Fruit fly (Drosophila melanogaster) whole organism, embryonic: ENCODE results near the gene CG32554.

ENCODE experiments used
- BEAF-32 ChIP-seq: fragments of 200-800 bp; sonication (Bioruptor generic); optimal IDR thresholded peaks from 3 replicates; lab custom pipeline; 2017; ENCODE audit warnings: missing biosample characterization, missing genetic modification characterization, mild to moderate bottlenecking, moderate library complexity, missing genetic modification reagents
- CG10147 ChIP-seq: fragments of 200-800 bp; sonication (Bioruptor generic); optimal IDR thresholded peaks from 2 replicates; lab custom pipeline; 2019; ENCODE audit warnings: missing biosample characterization, mild to moderate bottlenecking, missing genetic modification characterization, moderate library complexity
- CG13624 ChIP-seq: fragments of 200-800 bp; sonication (Bioruptor generic); optimal IDR thresholded peaks from 2 replicates; lab custom pipeline; 2016; ENCODE audit warnings: missing biosample characterization, missing genetic modification characterization
- CG14441 ChIP-seq: fragments of 200-800 bp; sonication (Bioruptor generic); IDR thresholded peaks from 2 replicates; pipeline ENCODE4 v1.3.6; 2022; ENCODE audit warnings: missing biosample characterization, missing genetic modification characterization
- CG14860 ChIP-seq: fragments of 200-800 bp; sonication (Bioruptor generic); IDR thresholded peaks from 3 replicates; pipeline ENCODE4 v1.3.6; 2022; ENCODE audit warnings: missing biosample characterization, missing genetic modification characterization; ENCODE audit not compliant: partially characterized antibody
- CG15479 ChIP-seq: fragments of 200-800 bp; sonication (Bioruptor generic); optimal IDR thresholded peaks from 3 replicates; lab custom pipeline; 2019; ENCODE audit warnings: missing biosample characterization, mild to moderate bottlenecking, missing genetic modification characterization, moderate library complexity
- CG17612 ChIP-seq: fragments of 200-800 bp; sonication (Bioruptor generic); IDR thresholded peaks from 2 replicates; pipeline ENCODE4 v1.3.6; 2022; ENCODE audit warnings: missing biosample characterization, missing genetic modification characterization
- CG2889 ChIP-seq: fragments of 200-800 bp; sonication (Bioruptor generic); IDR thresholded peaks from 3 replicates; pipeline ENCODE4 v1.3.6; 2022; ENCODE audit warnings: missing biosample characterization, missing genetic modification characterization
- CG30020 ChIP-seq: fragments of 200-800 bp; optimal IDR thresholded peaks from 2 replicates; lab custom pipeline; 2019; ENCODE audit warnings: missing biosample characterization, mild to moderate bottlenecking, missing genetic modification characterization, moderate library complexity
- CG30403 ChIP-seq: fragments of 200-800 bp; sonication (Bioruptor generic); optimal IDR thresholded peaks from 3 replicates; lab custom pipeline; 2016; ENCODE audit warnings: missing biosample characterization, missing genetic modification characterization
- CG4617 ChIP-seq: fragments of 200-800 bp; sonication (Bioruptor generic); optimal IDR thresholded peaks from 3 replicates; lab custom pipeline; 2016; ENCODE audit warnings: missing biosample characterization, missing genetic modification characterization, borderline replicate concordance
- CG4707 ChIP-seq: fragments of 200-800 bp; sonication (Bioruptor generic); optimal IDR thresholded peaks from 2 replicates; lab custom pipeline; 2018; ENCODE audit warnings: missing biosample characterization, mild to moderate bottlenecking, missing genetic modification characterization, moderate library complexity
- CG5245 ChIP-seq: fragments of 200-800 bp; sonication (Bioruptor generic); optimal IDR thresholded peaks from 3 replicates; lab custom pipeline; 2016; ENCODE audit warnings: missing biosample characterization, missing genetic modification characterization
- CG6813 ChIP-seq: fragments of 200-800 bp; sonication (Bioruptor generic); optimal IDR thresholded peaks from 2 replicates; lab custom pipeline; 2017; ENCODE audit warnings: missing biosample characterization, missing genetic modification characterization, mild to moderate bottlenecking, moderate library complexity, missing genetic modification reagents
- CG7786 ChIP-seq: fragments of 200-800 bp; sonication (Bioruptor generic); optimal IDR thresholded peaks from 2 replicates; lab custom pipeline; 2016; ENCODE audit warnings: missing biosample characterization, missing genetic modification characterization
- CTCF ChIP-seq: fragments of 200-800 bp; sonication (Bioruptor generic); optimal IDR thresholded peaks from 2 replicates; lab custom pipeline; 2017; ENCODE audit warnings: missing biosample characterization, mild to moderate bottlenecking, missing genetic modification characterization, moderate library complexity
- D ChIP-seq, 2 experiments: fragments of 200-800 bp in 1 of 2; fragments of >200 bp in 1 of 2; sonication (Bioruptor generic) in 1 of 2; optimal IDR thresholded peaks; 2 replicates in 1 of 2; 3 replicates in 1 of 2; lab custom pipeline; 2017; ENCODE audit warnings: mild to moderate bottlenecking in 1 of 2, missing biosample characterization in 1 of 2, missing genetic modification characterization in 1 of 2, missing genetic modification reagents in 1 of 2
- D19A ChIP-seq: fragments of 200-800 bp; optimal IDR thresholded peaks from 3 replicates; lab custom pipeline; 2019; ENCODE audit warnings: missing biosample characterization, mild to moderate bottlenecking, missing genetic modification characterization, moderate library complexity
- Dad ChIP-seq: fragments of 200-800 bp; sonication (Bioruptor generic); optimal IDR thresholded peaks from 3 replicates; lab custom pipeline; 2016; ENCODE audit warnings: missing biosample characterization, missing genetic modification characterization
- Fer1 ChIP-seq: fragments of 200-800 bp; sonication (Bioruptor generic); optimal IDR thresholded peaks from 2 replicates; lab custom pipeline; 2017; ENCODE audit warnings: missing biosample characterization, mild to moderate bottlenecking, missing genetic modification characterization
- GATAe ChIP-seq: fragments of 200-800 bp; sonication (Bioruptor generic); conservative IDR thresholded peaks from 2 replicates; pipeline ENCODE4 v1.3.6; 2022; ENCODE audit warnings: missing biosample characterization, missing genetic modification characterization
- Gsc ChIP-seq: fragments of 200-800 bp; sonication (Bioruptor generic); IDR thresholded peaks from 2 replicates; pipeline ENCODE4 v1.3.6; 2022; ENCODE audit warnings: missing biosample characterization, missing genetic modification characterization
- MESR4 ChIP-seq: fragments of 200-800 bp; sonication (Bioruptor generic); optimal IDR thresholded peaks from 2 replicates; lab custom pipeline; 2018; ENCODE audit warnings: missing biosample characterization, mild to moderate bottlenecking, missing genetic modification characterization, moderate library complexity
- Meics ChIP-seq: fragments of 200-800 bp; sonication (Bioruptor generic); optimal IDR thresholded peaks from 2 replicates; lab custom pipeline; 2017; ENCODE audit warnings: missing biosample characterization, mild to moderate bottlenecking, missing genetic modification characterization
- Rx ChIP-seq: fragments of 200-800 bp; sonication (Bioruptor generic); IDR thresholded peaks from 2 replicates; pipeline ENCODE4 v1.3.6; 2022; ENCODE audit warnings: missing biosample characterization, missing genetic modification characterization
- Sin3A ChIP-seq: fragments of >200 bp; optimal IDR thresholded peaks from 2 replicates; lab custom pipeline; 2018
- Six4 ChIP-seq: fragments of 200-800 bp; sonication (Bioruptor generic); optimal IDR thresholded peaks from 2 replicates; lab custom pipeline; 2016; ENCODE audit warnings: missing biosample characterization, missing genetic modification characterization
- Sox100B ChIP-seq: fragments of 200-800 bp; sonication (Bioruptor generic); optimal IDR thresholded peaks from 3 replicates; lab custom pipeline; 2018; ENCODE audit warnings: missing biosample characterization, mild to moderate bottlenecking, missing genetic modification characterization
- Sry-δ ChIP-seq: fragments of 200-800 bp; sonication (Bioruptor generic); optimal IDR thresholded peaks from 2 replicates; lab custom pipeline; 2016; ENCODE audit warnings: missing biosample characterization, missing genetic modification characterization
- YL-1 ChIP-seq: fragments of 200-800 bp; sonication (Bioruptor generic); optimal IDR thresholded peaks from 3 replicates; lab custom pipeline; 2017; ENCODE audit warnings: missing biosample characterization, mild to moderate bottlenecking, missing genetic modification characterization
- ato ChIP-seq: fragments of 200-800 bp; sonication (Bioruptor generic); IDR thresholded peaks from 2 replicates; pipeline ENCODE4 v1.3.6; 2022; ENCODE audit warnings: missing biosample characterization, missing genetic modification characterization; ENCODE audit not compliant: partially characterized antibody
- bab2 ChIP-seq: fragments of 200-800 bp; sonication (Bioruptor generic); optimal IDR thresholded peaks from 2 replicates; lab custom pipeline; 2016; ENCODE audit warnings: missing biosample characterization, missing genetic modification characterization
- bcd ChIP-seq: fragments of 200-800 bp; sonication (Bioruptor generic); optimal IDR thresholded peaks from 2 replicates; lab custom pipeline; 2017; ENCODE audit warnings: missing biosample characterization, mild to moderate bottlenecking, missing genetic modification characterization
- bsh ChIP-seq, 2 experiments: fragments of 200-800 bp; sonication (Bioruptor generic); optimal IDR thresholded peaks; 2 replicates each; lab custom pipeline; 2017 to 2018; ENCODE audit warnings: mild to moderate bottlenecking in 2 of 2, missing biosample characterization in 2 of 2, missing genetic modification characterization in 2 of 2, moderate library complexity in 1 of 2
- caup ChIP-seq: fragments of 200-800 bp; sonication (Bioruptor generic); optimal IDR thresholded peaks from 3 replicates; lab custom pipeline; 2017; ENCODE audit warnings: missing biosample characterization, mild to moderate bottlenecking, missing genetic modification characterization, moderate library complexity; ENCODE audit not compliant: severe bottlenecking
- cg ChIP-seq: fragments of 200-800 bp; sonication (Bioruptor generic); optimal IDR thresholded peaks from 3 replicates; lab custom pipeline; 2019; ENCODE audit warnings: missing biosample characterization, mild to moderate bottlenecking, missing genetic modification characterization, moderate library complexity
- chn ChIP-seq: fragments of 200-800 bp; sonication (Bioruptor generic); optimal IDR thresholded peaks from 2 replicates; lab custom pipeline; 2016; ENCODE audit warnings: missing biosample characterization, missing genetic modification characterization
- fd3F ChIP-seq: fragments of 200-800 bp; sonication (Bioruptor generic); optimal IDR thresholded peaks from 2 replicates; lab custom pipeline; 2018; ENCODE audit warnings: missing biosample characterization, mild to moderate bottlenecking, missing genetic modification characterization, moderate library complexity
- ftz-f1 ChIP-seq: fragments of 200-800 bp; sonication (Bioruptor generic); optimal IDR thresholded peaks from 2 replicates; lab custom pipeline; 2016; ENCODE audit warnings: missing biosample characterization, missing genetic modification characterization
- ken ChIP-seq: fragments of 200-800 bp; sonication (Bioruptor generic); IDR thresholded peaks from 3 replicates; pipeline ENCODE4 v1.3.6; 2022; ENCODE audit warnings: missing biosample characterization, missing genetic modification characterization
- kni ChIP-seq: fragments of 200-800 bp; sonication (Bioruptor generic); optimal IDR thresholded peaks from 3 replicates; lab custom pipeline; 2017; ENCODE audit warnings: mild to moderate bottlenecking, missing biosample characterization, missing genetic modification reagents, missing genetic modification characterization
- nerfin-1 ChIP-seq: fragments of 200-800 bp; sonication (Bioruptor generic); optimal IDR thresholded peaks from 3 replicates; lab custom pipeline; 2019; ENCODE audit warnings: missing biosample characterization, mild to moderate bottlenecking, missing genetic modification characterization, moderate library complexity
- phol ChIP-seq: fragments of 200-800 bp; sonication (Bioruptor generic); optimal IDR thresholded peaks from 3 replicates; lab custom pipeline; 2018; ENCODE audit warnings: missing biosample characterization, mild to moderate bottlenecking, missing genetic modification characterization, moderate library complexity
- ro ChIP-seq: fragments of 200-800 bp; sonication (Bioruptor generic); IDR thresholded peaks from 2 replicates; pipeline ENCODE4 v1.3.6; 2022; ENCODE audit warnings: missing biosample characterization, missing genetic modification characterization
- seq ChIP-seq: fragments of 200-800 bp; sonication (Bioruptor generic); IDR thresholded peaks from 2 replicates; pipeline ENCODE4 v1.3.6; 2022; ENCODE audit warnings: missing biosample characterization, missing genetic modification characterization
- sob ChIP-seq: fragments of 200-800 bp; sonication (Bioruptor generic); IDR thresholded peaks from 2 replicates; pipeline ENCODE4 v1.3.6; 2022; ENCODE audit warnings: missing biosample characterization, missing genetic modification characterization
- sr ChIP-seq: fragments of 200-800 bp; sonication (Bioruptor generic); IDR thresholded peaks from 3 replicates; pipeline ENCODE4 v1.3.6; 2022; ENCODE audit warnings: missing biosample characterization, missing genetic modification characterization
- tin ChIP-seq: fragments of 200-800 bp; sonication (Bioruptor generic); optimal IDR thresholded peaks from 3 replicates; lab custom pipeline; 2016; ENCODE audit warnings: missing biosample characterization, missing genetic modification characterization
- trem ChIP-seq: fragments of 200-800 bp; optimal IDR thresholded peaks from 3 replicates; lab custom pipeline; 2019; ENCODE audit warnings: missing biosample characterization, mild to moderate bottlenecking, missing genetic modification characterization, moderate library complexity
- tx ChIP-seq: fragments of 200-800 bp; sonication (Bioruptor generic); optimal IDR thresholded peaks from 2 replicates; lab custom pipeline; 2016; ENCODE audit warnings: missing biosample characterization, missing genetic modification characterization
- wdn ChIP-seq: fragments of 200-800 bp; sonication (Bioruptor generic); IDR thresholded peaks from 2 replicates; pipeline ENCODE4 v1.3.6; 2022; ENCODE audit warnings: missing biosample characterization, missing genetic modification characterization

Gene CG32554

DNA sequence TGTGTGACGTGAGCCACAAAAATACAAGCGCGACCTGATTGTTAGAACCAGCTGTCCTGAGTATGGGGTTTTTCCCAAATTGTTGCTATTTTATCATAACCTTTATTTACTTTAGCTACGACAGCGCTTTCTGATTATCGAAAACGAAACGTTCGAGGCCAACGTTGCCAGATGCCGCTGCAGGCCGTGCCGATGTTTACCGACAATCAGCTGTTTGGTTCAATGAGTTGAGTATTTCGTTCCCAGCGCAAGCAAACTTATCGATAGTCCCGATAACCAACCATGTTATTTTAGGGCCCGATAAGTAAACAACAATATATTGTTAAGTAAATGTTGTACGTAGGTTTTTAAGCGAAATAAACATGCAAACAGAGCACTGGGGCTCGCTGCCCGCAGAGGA lies 2.3 kb downstream of the CG32554 start, which contains the start of the genes CG15814 and Spt7 (continued):
- peak; percentile 44 for TF ChIP-seq bab2 (GFP tag; lab: Kevin White, UChicago)
- no peak for TF ChIP-seq Sox100B (GFP tag; lab: Kevin White, UChicago)
- peak; percentile 53 for TF ChIP-seq CTCF (GFP tag; lab: Kevin White, UChicago)
- peak; percentile 55 for TF ChIP-seq cg (GFP tag; lab: Kevin White, UChicago)
- peak; percentile 60 for TF ChIP-seq CG10147
- no peak for TF ChIP-seq CG4707
- TF ChIP-seq D19A (tag; lab: Kevin White, UChicago): no peak
- TF ChIP-seq chn: peak; percentile 23
- TF ChIP-seq kni: peak; percentile 42
- 0 out of 3 replicates have a peak, but pooled peaks have one; percentile 9 for TF ChIP-seq sr (GFP tag; lab: Robert Waterston, UW)
- peak; percentile 84 for TF ChIP-seq Sry-δ (GFP tag; lab: Kevin White, UChicago)
- TF ChIP-seq CG5245 (GFP tag; lab: Kevin White, UChicago): no peak
- TF ChIP-seq fd3F (GFP tag; lab: Kevin White, UChicago): peak; percentile 12
- peak; percentile 11 for TF ChIP-seq Dad
- TF ChIP-seq Sin3A (lab: Kevin White, UChicago): peak; percentile 82
- no peak for TF ChIP-seq ken (GFP tag; lab: Robert Waterston, UW)
- TF ChIP-seq MESR4 (GFP tag; lab: Kevin White, UChicago): peak; percentile 62
- 0 out of 2 replicates have a peak, but pooled peaks have one; percentile 24 for TF ChIP-seq wdn (GFP tag; lab: Robert Waterston, UW)
- TF ChIP-seq YL-1 (GFP tag; lab: Kevin White, UChicago): peak; percentile 78
- TF ChIP-seq CG15479: no peak
- TF ChIP-seq CG14441: peak; percentile 6; the same call in 1 of the 2 replicates
- peak; percentile 66 for TF ChIP-seq Fer1 (GFP tag; lab: Kevin White, UChicago)
- TF ChIP-seq CG14860 (GFP tag; lab: Robert Waterston, UW): peak; percentile 77
- TF ChIP-seq CG30020 (tag; lab: Kevin White, UChicago): peak; percentile 32
- TF ChIP-seq ato (GFP tag; lab: Robert Waterston, UW): peak; percentile 91
- TF ChIP-seq phol (tag; lab: Kevin White, UChicago): peak; percentile 49
- peak; percentile 47 for TF ChIP-seq Meics (GFP tag; lab: Kevin White, UChicago)
- TF ChIP-seq bsh (GFP tag; optimal IDR thresholded peaks at IDR 0.05; lab: Kevin White, UChicago): peak in 1 of 2 experiments; percentile 2
- peak; percentile 34 for TF ChIP-seq nerfin-1 (tag; lab: Kevin White, UChicago)
- TF ChIP-seq CG7786 (GFP tag; lab: Kevin White, UChicago): peak; percentile 40
- TF ChIP-seq ro (GFP tag; lab: Robert Waterston, UW): no peak
- TF ChIP-seq sob: peak; percentile 54
- peak; percentile 81 for TF ChIP-seq trem
- peak; percentile 47 for TF ChIP-seq caup (GFP tag; lab: Kevin White, UChicago)
- TF ChIP-seq CG4617 (GFP tag; lab: Kevin White, UChicago): peak; percentile 73
- peak; percentile 88 for TF ChIP-seq BEAF-32 (GFP tag; lab: Kevin White, UChicago)
- TF ChIP-seq CG2889 (GFP tag; lab: Robert Waterston, UW): no peak
- TF ChIP-seq, all 482 proteins: peak for 203

- TF ChIP-seq bcd (GFP tag; lab: Kevin White, UChicago) (no peak), tx (GFP tag; lab: Kevin White, UChicago) (no peak), seq (GFP tag; lab: Robert Waterston, UW) (no peak), GATAe (peak; percentile 29; the same call in 1 of the 2 replicates), CG13624 (GFP tag; lab: Kevin White, UChicago) (no peak), CG17612 (GFP tag; lab: Robert Waterston, UW) (no peak), tin (GFP tag; lab: Kevin White, UChicago) (no peak), ftz-f1 (GFP tag; lab: Kevin White, UChicago) (peak; percentile 37), CG6813 (GFP tag; lab: Kevin White, UChicago) (peak; percentile 28), Gsc (GFP tag; lab: Robert Waterston, UW) (no peak), CG15479 (peak; percentile 55), D (optimal IDR thresholded peaks at IDR 0.05; lab: Kevin White, UChicago) (no peak), D (GFP tag; optimal IDR thresholded peaks at IDR 0.05; lab: Kevin White, UChicago) (no peak), Rx (GFP tag; lab: Robert Waterston, UW) (no peak), Six4 (GFP tag; lab: Kevin White, UChicago) (no peak), CG30403 (GFP tag; lab: Kevin White, UChicago) (no peak)
Measured at dm6 chrX:17845820-17846379, 6.6 kb downstream of the CG32554 start.
